Worm (Caenorhabditis elegans): Measurements from ENCODE around the gene T15B7.1.

- TF ChIP-seq tab-1 (GFP tag; IDR thresholded peaks at IDR 0.05), result no peak
- TF ChIP-seq T22C8.4 (GFP tag; IDR thresholded peaks at IDR 0.05), result no peak
- no peak for TF ChIP-seq flt-1 (GFP tag; IDR thresholded peaks at IDR 0.05)
- TF ChIP-seq ref-1 (GFP tag; conservative IDR thresholded peaks at IDR 0.05), result no peak
- no peak for TF ChIP-seq ztf-29 (GFP tag; IDR thresholded peaks at IDR 0.05)
- TF ChIP-seq med-1 (GFP tag; optimal IDR thresholded peaks at IDR 0.05; ENCODE audit: insufficient read depth), result no peak
- no peak for TF ChIP-seq klf-2 (GFP tag; conservative IDR thresholded peaks at IDR 0.05)
These were observed 40.7 kb upstream of the T15B7.1 start, which contains the start of gene dmsr-10 for ce11 chrV:6801850-6802249.

All from whole organism, midembryonic.